Worm (Caenorhabditis elegans) whole organism, L4 larva: ENCODE results near the gene srw-56.

Experiments
- F26F4.8 ChIP-seq: fragments of 200-800 bp; sonication (Bioruptor generic); conservative IDR thresholded peaks from 2 replicates; pipeline ENCODE4 v1.3.6; 2022; ENCODE audit warnings: missing genetic modification characterization, missing compliant biosample characterization
- R02D3.7 ChIP-seq: fragments of 150-350 bp; sonication (generic microtip); optimal IDR thresholded peaks from 3 replicates; lab custom pipeline; 2014; ENCODE audit warnings: missing biosample characterization, missing genetic modification characterization
- Y48G9A.11 ChIP-seq: fragments of 200-800 bp; sonication (Bioruptor generic); IDR thresholded peaks from 2 replicates; pipeline ENCODE4 v1.3.6; 2022; ENCODE audit warnings: missing genetic modification reagents, missing genetic modification characterization, missing compliant biosample characterization
- ZK337.2 ChIP-seq: fragments of 200-800 bp; sonication (Bioruptor generic); IDR thresholded peaks from 2 replicates; pipeline ENCODE4 v1.3.6; 2022; ENCODE audit warnings: missing genetic modification reagents, missing genetic modification characterization, missing compliant biosample characterization
- ZK546.5 ChIP-seq, 2 experiments: sonication (generic microtip); optimal IDR thresholded peaks; 2 replicates each; lab custom pipeline; 2017; ENCODE audit warnings: missing biosample characterization in 2 of 2, missing genetic modification characterization in 2 of 2
- aha-1 ChIP-seq: fragments of 150-350 bp; peaks from one replicate; lab custom pipeline; 2014; ENCODE audit warnings: missing biosample characterization, missing genetic modification characterization
- attf-4 ChIP-seq: sonication (generic microtip); optimal IDR thresholded peaks from 3 replicates; lab custom pipeline; 2017; ENCODE audit warnings: missing biosample characterization, missing genetic modification characterization
- ceh-20 ChIP-seq: fragments of 200-800 bp; sonication (Bioruptor generic); IDR thresholded peaks from 2 replicates; pipeline ENCODE4 v1.3.6; 2022; ENCODE audit warnings: missing genetic modification reagents, missing genetic modification characterization, missing compliant biosample characterization
- ceh-62 ChIP-seq: sonication (generic microtip); optimal IDR thresholded peaks from 2 replicates; lab custom pipeline; 2017; ENCODE audit warnings: missing biosample characterization, missing genetic modification characterization
- ces-1 ChIP-seq: fragments of 150-350 bp; sonication (generic microtip); optimal IDR thresholded peaks from 4 replicates; lab custom pipeline; 2014; ENCODE audit warnings: missing biosample characterization, missing genetic modification reagents, missing genetic modification characterization
- cey-2 ChIP-seq: sonication (generic microtip); optimal IDR thresholded peaks from 3 replicates; lab custom pipeline; 2017; ENCODE audit warnings: missing genetic modification characterization, mild to moderate bottlenecking, missing compliant biosample characterization, antibody characterized with exemption, borderline replicate concordance; ENCODE audit not compliant: insufficient read depth
- daf-19 ChIP-seq: fragments of 200-800 bp; sonication (Bioruptor generic); conservative IDR thresholded peaks from 2 replicates; pipeline ENCODE4 v1.3.6; 2022; ENCODE audit warnings: missing genetic modification characterization, missing compliant biosample characterization
- dmd-6 ChIP-seq: fragments of 200-800 bp; sonication (Bioruptor generic); IDR thresholded peaks from 2 replicates; pipeline ENCODE4 v1.3.6; 2022; ENCODE audit warnings: missing genetic modification reagents, missing genetic modification characterization, missing compliant biosample characterization
- dmd-9 ChIP-seq: fragments of 200-800 bp; sonication (Bioruptor generic); IDR thresholded peaks from 2 replicates; pipeline ENCODE4 v1.3.6; 2022; ENCODE audit warnings: missing genetic modification reagents, missing genetic modification characterization, missing compliant biosample characterization
- duxl-1 ChIP-seq: sonication (generic microtip); optimal IDR thresholded peaks from 2 replicates; lab custom pipeline; 2016; ENCODE audit warnings: mild to moderate bottlenecking, missing genetic modification characterization, moderate library complexity, missing compliant biosample characterization; ENCODE audit not compliant: poor library complexity
- egl-43 ChIP-seq: fragments of 200-800 bp; sonication (Bioruptor generic); IDR thresholded peaks from 2 replicates; pipeline ENCODE4 v1.3.6; 2022; ENCODE audit warnings: missing genetic modification reagents, missing genetic modification characterization, missing compliant biosample characterization
- fkh-10 ChIP-seq: fragments of 150-350 bp; optimal IDR thresholded peaks from 2 replicates; lab custom pipeline; 2014; ENCODE audit warnings: missing biosample characterization, missing genetic modification reagents, missing genetic modification characterization
- hlh-30 ChIP-seq: sonication (generic microtip); optimal IDR thresholded peaks from 2 replicates; lab custom pipeline; 2017; ENCODE audit warnings: antibody characterized with exemption, mild to moderate bottlenecking, missing genetic modification characterization, missing compliant biosample characterization; ENCODE audit not compliant: insufficient read depth
- lin-29 ChIP-seq: fragments of 200-800 bp; sonication (Bioruptor generic); IDR thresholded peaks from 2 replicates; pipeline ENCODE4 v1.3.6; 2022; ENCODE audit warnings: missing genetic modification reagents, missing genetic modification characterization, missing compliant biosample characterization
- lsy-2 ChIP-seq, 2 experiments: fragments of 150-350 bp in 1 of 2; sonication (generic microtip) in 1 of 2; optimal IDR thresholded peaks; 2 replicates each; lab custom pipeline; 2014 to 2017; ENCODE audit warnings: missing biosample characterization in 2 of 2, missing genetic modification characterization in 2 of 2
- mdl-1 ChIP-seq, 2 experiments: fragments of 150-350 bp in 1 of 2; sonication (generic microtip) in 1 of 2; optimal IDR thresholded peaks; 2 replicates each; lab custom pipeline; 2014 to 2017; ENCODE audit warnings: missing biosample characterization in 2 of 2, missing genetic modification characterization in 2 of 2
- mxl-2 ChIP-seq: fragments of 200-800 bp; sonication (Bioruptor generic); conservative IDR thresholded peaks from 2 replicates; pipeline ENCODE4 v1.3.6; 2022; ENCODE audit warnings: missing genetic modification reagents, missing genetic modification characterization, missing compliant biosample characterization
- nhr-102 ChIP-seq: sonication (generic microtip); optimal IDR thresholded peaks from 2 replicates; lab custom pipeline; 2016; ENCODE audit warnings: mild to moderate bottlenecking, missing genetic modification characterization, moderate library complexity, missing compliant biosample characterization
- nhr-237 ChIP-seq: sonication (generic microtip); optimal IDR thresholded peaks from 2 replicates; lab custom pipeline; 2017; ENCODE audit warnings: missing biosample characterization, missing genetic modification characterization
- nhr-25 ChIP-seq: sonication (generic microtip); optimal IDR thresholded peaks from 2 replicates; lab custom pipeline; 2017; ENCODE audit warnings: missing genetic modification characterization, mild to moderate bottlenecking, missing compliant biosample characterization, antibody characterized with exemption, moderate library complexity, borderline replicate concordance; ENCODE audit not compliant: insufficient read depth
- nhr-42 ChIP-seq: fragments of 200-800 bp; sonication (Bioruptor generic); IDR thresholded peaks from 2 replicates; pipeline ENCODE4 v1.3.6; 2022; ENCODE audit warnings: missing genetic modification characterization, missing compliant biosample characterization
- nhr-48 ChIP-seq: sonication (generic microtip); optimal IDR thresholded peaks from 2 replicates; lab custom pipeline; 2016; ENCODE audit warnings: mild to moderate bottlenecking, missing genetic modification characterization, missing compliant biosample characterization
- php-3 ChIP-seq: fragments of 200-800 bp; sonication (Bioruptor generic); IDR thresholded peaks from 2 replicates; pipeline ENCODE4 v1.3.6; 2022; ENCODE audit warnings: missing genetic modification reagents, missing genetic modification characterization, missing compliant biosample characterization
- saeg-2 ChIP-seq: fragments of 200-800 bp; sonication (Bioruptor generic); IDR thresholded peaks from 2 replicates; pipeline ENCODE4 v1.3.6; 2022; ENCODE audit warnings: missing genetic modification reagents, missing genetic modification characterization, missing compliant biosample characterization
- skn-1 ChIP-seq: fragments of 150-350 bp; optimal IDR thresholded peaks from 2 replicates; lab custom pipeline; 2014; ENCODE audit warnings: missing biosample characterization, missing genetic modification characterization
- tag-97 ChIP-seq: fragments of 200-800 bp; sonication (Bioruptor generic); IDR thresholded peaks from 2 replicates; pipeline ENCODE4 v1.3.6; 2022; ENCODE audit warnings: missing genetic modification characterization, missing compliant biosample characterization
- tra-1 ChIP-seq: fragments of 200-800 bp; sonication (Bioruptor generic); IDR thresholded peaks from 2 replicates; pipeline ENCODE4 v1.3.6; 2022; ENCODE audit warnings: missing genetic modification reagents, missing genetic modification characterization, missing compliant biosample characterization
- unc-39 ChIP-seq: sonication (generic microtip); optimal IDR thresholded peaks from 2 replicates; lab custom pipeline; 2017; ENCODE audit warnings: missing biosample characterization, missing genetic modification characterization
- unc-62 ChIP-seq, 3 experiments: fragments of 150-350 bp in 1 of 3; sonication (generic microtip); optimal IDR thresholded peaks in 2 of 3; peaks in 1 of 3; 1 replicate in 1 of 3; 2 replicates in 2 of 3; lab custom pipeline; 2014 to 2017; ENCODE audit warnings: missing biosample characterization in 3 of 3, missing genetic modification characterization in 3 of 3, missing genetic modification reagents in 3 of 3, missing genotype in 1 of 3
- vab-7 ChIP-seq: fragments of 200-800 bp; sonication (Bioruptor generic); IDR thresholded peaks from 2 replicates; pipeline ENCODE4 v1.3.6; 2022; ENCODE audit warnings: missing genetic modification reagents, missing genetic modification characterization, missing compliant biosample characterization
- zfp-3 ChIP-seq: fragments of 200-800 bp; sonication (Bioruptor generic); conservative IDR thresholded peaks from 2 replicates; pipeline ENCODE4 v1.3.6; 2022; ENCODE audit warnings: missing genetic modification reagents, missing genetic modification characterization, missing compliant biosample characterization

Gene srw-56

ce11 chrV:15978232-15978764, 25.6 kb upstream of the srw-56 start, which contains the start of gene oac-20 (continued):
- TF ChIP-seq Y48G9A.11 (GFP tag; lab: Robert Waterston, UW), result no peak
- TF ChIP-seq hlh-30, result no peak
- no peak for TF ChIP-seq skn-1
- no peak for TF ChIP-seq vab-7 (GFP tag; lab: Robert Waterston, UW)
- no peak for TF ChIP-seq lin-29
- no peak for TF ChIP-seq daf-19 (GFP tag; lab: Robert Waterston, UW)
- no peak for TF ChIP-seq ZK337.2
- TF ChIP-seq mdl-1 (tag; optimal IDR thresholded peaks at IDR 0.05; lab: Kevin White, UChicago), result no peak
- TF ChIP-seq ceh-62 (tag; lab: Kevin White, UChicago), result no peak
- no peak for TF ChIP-seq egl-43
- TF ChIP-seq dmd-6 (GFP tag; lab: Robert Waterston, UW), result peak; percentile 96
- peak; percentile 66 for TF ChIP-seq php-3 (GFP tag; lab: Robert Waterston, UW)
- 0 out of 2 replicates have a peak, but pooled peaks have one; percentile 58 for TF ChIP-seq tra-1 (GFP tag; lab: Robert Waterston, UW)
- no peak for TF ChIP-seq saeg-2 (GFP tag; lab: Robert Waterston, UW)
- TF ChIP-seq dmd-9 (GFP tag; lab: Robert Waterston, UW), result no peak
- no peak for TF ChIP-seq zfp-3 (GFP tag; lab: Robert Waterston, UW)
- TF ChIP-seq nhr-237 (tag; lab: Kevin White, UChicago), result no peak
- no peak for TF ChIP-seq ZK546.5 (tag; optimal IDR thresholded peaks at IDR 0.05; lab: Kevin White, UChicago)
- no peak for TF ChIP-seq F26F4.8 (GFP tag; lab: Robert Waterston, UW)
- TF ChIP-seq, all 104 proteins: peak for 6

- TF ChIP-seq nhr-42 (GFP tag; lab: Robert Waterston, UW) (no peak), fkh-10 (GFP tag; lab: Kevin White, UChicago) (no peak), duxl-1 (no peak), tag-97 (GFP tag; lab: Robert Waterston, UW) (no peak), lsy-2 (tag; optimal IDR thresholded peaks at IDR 0.05; lab: Kevin White, UChicago) (no peak), nhr-102 (no peak), attf-4 (tag; lab: Kevin White, UChicago) (no peak)
These were observed 23.2 kb upstream of the srw-56 start, which contains the start of gene clec-232 for ce11 chrV:15975845-15976244. Gene clec-232, plus strand, starts transcription at chrV:15976145.

- TF ChIP-seq nhr-25 (tag; lab: Kevin White, UChicago), result no peak
- TF ChIP-seq aha-1 (tag; lab: Kevin White, UChicago), result peak; percentile 4
These were observed 22.2 kb upstream of the srw-56 start, which contains the start of gene sru-22 for ce11 chrV:15974836-15975235. Gene sru-22, minus strand, starts transcription at chrV:15974936.

ce11 chrV:15972484-15972883, 19.8 kb upstream of the srw-56 start, which contains the start of gene sru-23:
Gene sru-23, minus strand, starts transcription at chrV:15972584.
- TF ChIP-seq R02D3.7 (tag; lab: Kevin White, UChicago) (no peak), skn-1 (no peak), mxl-2 (GFP tag; lab: Robert Waterston, UW) (no peak)

ce11 chrV:15970820-15971219, 18.2 kb upstream of the srw-56 start:
- TF ChIP-seq ceh-20 (GFP tag; lab: Robert Waterston, UW), result no peak
- TF ChIP-seq nhr-48, result no peak
- TF ChIP-seq unc-62 (GFP tag; optimal IDR thresholded peaks at IDR 0.05 in 1 of 2; lab: Kevin White, UChicago), result peak in 1 of 2 experiments; percentile 97
- no peak for TF ChIP-seq unc-62 (tag; optimal IDR thresholded peaks at IDR 0.05; lab: Kevin White, UChicago)
- no peak for TF ChIP-seq cey-2 (tag; lab: Kevin White, UChicago)
- TF ChIP-seq ces-1 (GFP tag; lab: Kevin White, UChicago), result no peak
- no peak for TF ChIP-seq unc-39
